Worm (Caenorhabditis elegans) whole organism, mixed stage, embryonic: ENCODE measurements around the gene str-159.

Experiments used
- bed-3 ChIP-seq: fragments of 200-800 bp; sonication (Bioruptor generic); optimal IDR thresholded peaks from 3 replicates; lab custom pipeline; 2018; ENCODE audit warnings: mild to moderate bottlenecking, missing genetic modification characterization, moderate library complexity, missing compliant biosample characterization
- ceh-39 ChIP-seq: fragments of 150-350 bp; optimal IDR thresholded peaks from 2 replicates; lab custom pipeline; 2014; ENCODE audit warnings: missing biosample characterization, missing genetic modification characterization
- ceh-43 ChIP-seq: fragments of 200-800 bp; sonication (Bioruptor generic); optimal IDR thresholded peaks from 2 replicates; lab custom pipeline; 2018; ENCODE audit warnings: mild to moderate bottlenecking, missing genetic modification characterization, moderate library complexity, missing compliant biosample characterization
- ceh-83 ChIP-seq: fragments of 200-800 bp; sonication (Bioruptor generic); optimal IDR thresholded peaks from 2 replicates; lab custom pipeline; 2018; ENCODE audit warnings: mild to moderate bottlenecking, missing genetic modification characterization, missing compliant biosample characterization
- ces-1 ChIP-seq: fragments of 150-350 bp; optimal IDR thresholded peaks from 2 replicates; lab custom pipeline; 2014; ENCODE audit warnings: missing biosample characterization, missing genetic modification reagents, missing genetic modification characterization
- cnd-1 ChIP-seq: fragments of 200-800 bp; sonication (Bioruptor generic); optimal IDR thresholded peaks from 2 replicates; lab custom pipeline; 2018; ENCODE audit warnings: mild to moderate bottlenecking, missing genetic modification characterization, missing compliant biosample characterization
- elt-1 ChIP-seq: sonication (generic microtip); optimal IDR thresholded peaks from 2 replicates; lab custom pipeline; 2017; ENCODE audit warnings: missing genetic modification characterization, mild to moderate bottlenecking, missing compliant biosample characterization, antibody characterized with exemption, moderate library complexity, borderline replicate concordance; ENCODE audit not compliant: insufficient read depth
- elt-3 ChIP-seq: fragments of 150-350 bp; optimal IDR thresholded peaks from 2 replicates; lab custom pipeline; 2014; ENCODE audit warnings: missing biosample characterization, missing genetic modification characterization
- flh-1 ChIP-seq: fragments of 200-800 bp; sonication (Bioruptor generic); optimal IDR thresholded peaks from 2 replicates; lab custom pipeline; 2018; ENCODE audit warnings: mild to moderate bottlenecking, missing genetic modification characterization, moderate library complexity, missing compliant biosample characterization
- ham-2 ChIP-seq: fragments of 200-800 bp; sonication (Bioruptor generic); optimal IDR thresholded peaks from 2 replicates; lab custom pipeline; 2018; ENCODE audit warnings: mild to moderate bottlenecking, missing genetic modification characterization, missing compliant biosample characterization
- hlh-1 ChIP-seq: fragments of 150-350 bp; optimal IDR thresholded peaks from 2 replicates; lab custom pipeline; 2014; ENCODE audit warnings: missing biosample characterization, missing genetic modification reagents, missing genetic modification characterization
- lin-13 ChIP-seq: fragments of 150-350 bp; optimal IDR thresholded peaks from 2 replicates; lab custom pipeline; 2014; ENCODE audit warnings: missing biosample characterization, missing genetic modification characterization
- lin-32 ChIP-seq: fragments of 200-800 bp; sonication (Bioruptor generic); optimal IDR thresholded peaks from 2 replicates; lab custom pipeline; 2018; ENCODE audit warnings: mild to moderate bottlenecking, missing genetic modification characterization, missing compliant biosample characterization
- lsy-2 ChIP-seq: fragments of 150-350 bp; optimal IDR thresholded peaks from 2 replicates; lab custom pipeline; 2014; ENCODE audit warnings: missing biosample characterization, missing genetic modification characterization
- mab-5 ChIP-seq: fragments of 150-350 bp; optimal IDR thresholded peaks from 2 replicates; lab custom pipeline; 2014; ENCODE audit warnings: missing biosample characterization, missing genetic modification characterization
- mep-1 ChIP-seq: fragments of 150-350 bp; optimal IDR thresholded peaks from 2 replicates; lab custom pipeline; 2017; ENCODE audit warnings: missing biosample characterization, missing genetic modification reagents, missing genetic modification characterization, inconsistent platforms
- mls-2 ChIP-seq: sonication (generic microtip); optimal IDR thresholded peaks from 2 replicates; lab custom pipeline; 2016; ENCODE audit warnings: mild to moderate bottlenecking, missing genetic modification characterization, moderate library complexity, missing compliant biosample characterization
- nhr-12 ChIP-seq: fragments of 150-350 bp; optimal IDR thresholded peaks from 2 replicates; lab custom pipeline; 2014; ENCODE audit warnings: missing biosample characterization, missing genetic modification characterization
- nhr-2 ChIP-seq: fragments of 150-350 bp; optimal IDR thresholded peaks from 2 replicates; lab custom pipeline; 2014; ENCODE audit warnings: missing biosample characterization, missing genetic modification characterization
- nhr-237 ChIP-seq: fragments of 150-350 bp; optimal IDR thresholded peaks from 2 replicates; lab custom pipeline; 2014; ENCODE audit warnings: missing biosample characterization, missing genetic modification characterization
- nhr-28 ChIP-seq: fragments of 150-350 bp; optimal IDR thresholded peaks from 2 replicates; lab custom pipeline; 2014; ENCODE audit warnings: missing biosample characterization, missing genetic modification characterization
- nhr-76 ChIP-seq: sonication (generic microtip); optimal IDR thresholded peaks from 2 replicates; lab custom pipeline; 2017; ENCODE audit warnings: missing biosample characterization, missing genetic modification characterization
- pha-4 ChIP-seq: fragments of 150-350 bp; optimal IDR thresholded peaks from 2 replicates; lab custom pipeline; 2018; ENCODE audit warnings: missing biosample characterization, missing genetic modification reagents, missing genetic modification characterization
- sem-2 ChIP-seq: fragments of 200-800 bp; sonication (Bioruptor generic); optimal IDR thresholded peaks from 2 replicates; lab custom pipeline; 2018; ENCODE audit warnings: mild to moderate bottlenecking, missing genetic modification characterization, missing compliant biosample characterization
- snpc-4 ChIP-seq: fragments of 150-350 bp; optimal IDR thresholded peaks from 2 replicates; lab custom pipeline; 2014; ENCODE audit warnings: missing biosample characterization, missing genetic modification characterization
- sptf-1 ChIP-seq: sonication (generic microtip); optimal IDR thresholded peaks from 2 replicates; lab custom pipeline; 2017; ENCODE audit warnings: mild to moderate bottlenecking, missing genetic modification characterization, moderate library complexity, missing compliant biosample characterization
- tbx-8 ChIP-seq: fragments of 200-800 bp; sonication (Bioruptor generic); optimal IDR thresholded peaks from 2 replicates; lab custom pipeline; 2018; ENCODE audit warnings: mild to moderate bottlenecking, missing genetic modification characterization, moderate library complexity, missing compliant biosample characterization
- unc-39 ChIP-seq: fragments of 150-350 bp; optimal IDR thresholded peaks from 2 replicates; lab custom pipeline; 2014; ENCODE audit warnings: missing biosample characterization, missing genetic modification characterization
- unc-62 ChIP-seq: fragments of 150-350 bp; optimal IDR thresholded peaks from 2 replicates; lab custom pipeline; 2014; ENCODE audit warnings: missing biosample characterization, missing genetic modification reagents, missing genetic modification characterization
- zip-8 ChIP-seq: fragments of 150-350 bp; optimal IDR thresholded peaks from 2 replicates; lab custom pipeline; 2014; ENCODE audit warnings: missing biosample characterization, missing genetic modification characterization
- ztf-11 ChIP-seq: fragments of 150-350 bp; optimal IDR thresholded peaks from 2 replicates; lab custom pipeline; 2014; ENCODE audit warnings: missing biosample characterization, missing genetic modification characterization

str-159 gene

DNA sequence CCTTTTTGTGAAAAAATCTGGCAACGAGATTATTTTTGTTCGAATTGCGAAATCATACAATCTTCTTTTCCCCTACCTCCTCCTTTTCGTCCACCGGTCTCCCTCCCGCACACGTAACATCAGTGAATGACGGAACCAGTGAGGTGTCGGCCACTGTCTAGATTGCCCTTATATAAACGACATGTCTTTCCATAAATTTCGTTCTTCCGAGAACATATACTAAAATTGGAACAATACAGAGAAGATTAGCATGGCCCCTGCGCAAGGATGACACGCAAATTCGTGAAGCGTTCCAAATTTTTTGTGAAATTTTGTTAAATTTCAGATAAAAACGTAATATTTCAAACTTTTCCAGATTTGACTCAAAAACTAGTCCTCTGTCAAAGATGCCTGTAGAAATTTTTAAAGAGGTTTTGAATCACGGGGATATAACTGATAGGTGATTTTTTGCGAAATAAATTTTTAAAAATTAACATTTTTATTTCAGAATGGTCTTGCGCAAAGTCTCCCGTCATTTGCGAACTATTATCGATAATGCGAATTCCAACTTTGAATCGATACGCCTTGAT is 21.7 kb downstream of the str-159 start:
- no peak for TF ChIP-seq nhr-76 (tag; lab: Kevin White, UChicago)
- no peak for TF ChIP-seq nhr-12 (tag; lab: Kevin White, UChicago)
- TF ChIP-seq ces-1 (GFP tag; lab: Kevin White, UChicago): no peak
- no peak for TF ChIP-seq bed-3 (GFP tag; lab: Kevin White, UChicago)
- no peak for TF ChIP-seq mab-5 (tag; lab: Kevin White, UChicago)
- TF ChIP-seq snpc-4 (tag; lab: Kevin White, UChicago): no peak
- TF ChIP-seq flh-1 (GFP tag; lab: Kevin White, UChicago): no peak
- no peak for TF ChIP-seq lin-32 (GFP tag; lab: Kevin White, UChicago)
- TF ChIP-seq ceh-43 (GFP tag; lab: Kevin White, UChicago): no peak
- no peak for TF ChIP-seq zip-8 (tag; lab: Kevin White, UChicago)
- TF ChIP-seq unc-39 (tag; lab: Kevin White, UChicago): no peak
- no peak for TF ChIP-seq nhr-237 (tag; lab: Kevin White, UChicago)
- TF ChIP-seq ceh-39: no peak
- no peak for TF ChIP-seq mls-2 (tag; lab: Kevin White, UChicago)
- TF ChIP-seq elt-3 (tag; lab: Kevin White, UChicago): no peak
- no peak for TF ChIP-seq ztf-11 (tag; lab: Kevin White, UChicago)
- TF ChIP-seq pha-4 (tag; lab: Kevin White, UChicago): no peak

DNA sequence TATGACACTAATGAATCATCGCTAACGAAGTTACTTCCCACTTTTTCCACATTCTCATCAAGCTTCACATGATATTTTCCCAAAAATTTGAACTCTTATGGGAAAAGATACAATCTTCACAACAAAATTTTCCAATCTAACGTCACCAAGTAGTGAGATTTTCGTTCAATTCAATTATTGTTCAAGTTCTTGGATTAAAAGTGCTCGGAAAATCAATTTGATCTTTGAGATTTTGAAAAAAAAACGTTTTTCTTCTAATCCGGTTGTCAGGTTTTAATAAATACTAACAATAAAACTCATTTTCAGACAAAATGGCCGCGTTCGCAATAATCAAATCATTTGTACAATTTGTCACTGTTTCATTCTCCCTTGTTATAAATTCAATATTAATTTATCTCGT is 25.0 kb downstream of the str-159 start, which contains the start of gene str-153:
Gene str-153, plus strand, starts transcription at position 301 of the 400 bp plus-strand sequence.
- TF ChIP-seq hlh-1 (tag; lab: Kevin White, UChicago) (no peak), ham-2 (GFP tag; lab: Kevin White, UChicago) (no peak), ztf-11 (tag; lab: Kevin White, UChicago) (no peak), nhr-2 (tag; lab: Kevin White, UChicago) (no peak), mab-5 (tag; lab: Kevin White, UChicago) (no peak), lin-13 (tag; lab: Kevin White, UChicago) (no peak), cnd-1 (no peak), mep-1 (tag; lab: Kevin White, UChicago) (no peak), mls-2 (tag; lab: Kevin White, UChicago) (no peak)

DNA sequence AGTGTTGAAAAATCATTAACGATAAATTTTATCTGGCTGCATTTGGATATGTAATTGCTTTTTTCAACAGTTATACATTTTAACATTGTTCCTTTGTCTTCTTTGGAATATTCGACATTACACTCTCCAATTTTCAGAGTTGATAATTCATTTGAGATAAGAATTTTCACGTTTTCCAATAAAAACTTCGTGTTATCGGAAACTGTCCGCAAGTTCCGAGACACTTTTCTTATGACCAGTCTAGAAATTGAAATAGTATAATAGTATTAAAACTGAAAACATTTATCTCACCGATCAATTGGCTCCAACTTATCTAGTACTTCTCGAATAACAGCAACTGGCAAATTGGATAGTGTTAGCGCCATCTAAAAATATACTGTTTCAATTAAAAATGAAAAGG is 28.5 kb downstream of the str-159 start, which contains the start of gene fbxa-86:
Gene fbxa-86, minus strand, starts transcription at position 367 of the 400 bp plus-strand sequence.
- TF ChIP-seq nhr-12 (tag; lab: Kevin White, UChicago) (no peak), mep-1 (tag; lab: Kevin White, UChicago) (no peak), nhr-28 (tag; lab: Kevin White, UChicago) (no peak), sem-2 (GFP tag; lab: Kevin White, UChicago) (no peak), ceh-43 (GFP tag; lab: Kevin White, UChicago) (no peak), elt-3 (tag; lab: Kevin White, UChicago) (no peak), ham-2 (GFP tag; lab: Kevin White, UChicago) (no peak), ces-1 (GFP tag; lab: Kevin White, UChicago) (no peak), bed-3 (GFP tag; lab: Kevin White, UChicago) (no peak)
- TF ChIP-seq, all 35 proteins: peak for 0

DNA sequence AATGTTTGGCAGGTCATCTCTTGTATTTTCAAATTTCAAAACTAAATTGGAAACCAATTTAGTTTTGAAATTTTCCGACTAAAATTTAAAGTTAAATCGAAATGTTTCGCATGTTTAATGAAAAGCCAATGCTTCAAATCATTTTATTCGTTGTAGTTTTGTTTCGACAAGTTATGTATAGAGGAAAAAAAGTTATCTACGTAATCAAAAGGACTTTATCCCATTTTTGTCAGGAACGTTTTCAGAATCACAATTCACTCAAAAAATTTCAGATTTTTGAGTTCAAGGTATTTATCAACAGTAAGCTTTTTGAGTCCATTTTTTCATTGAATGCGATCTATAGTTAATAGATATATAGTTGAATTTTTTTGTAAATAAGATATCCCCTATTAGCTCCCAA is 29.5 kb downstream of the str-159 start, which contains the start of gene str-168:
Gene str-168, plus strand, starts transcription at position 301 of the 400 bp plus-strand sequence.
- TF ChIP-seq unc-39 (tag; lab: Kevin White, UChicago) (no peak), ces-1 (GFP tag; lab: Kevin White, UChicago) (no peak), unc-62 (no peak), mab-5 (tag; lab: Kevin White, UChicago) (no peak), ceh-83 (GFP tag; lab: Kevin White, UChicago) (no peak), elt-1 (tag; lab: Kevin White, UChicago) (no peak), nhr-76 (tag; lab: Kevin White, UChicago) (no peak), bed-3 (GFP tag; lab: Kevin White, UChicago) (no peak), tbx-8 (GFP tag; lab: Kevin White, UChicago) (no peak), ztf-11 (tag; lab: Kevin White, UChicago) (no peak), lsy-2 (no peak), zip-8 (tag; lab: Kevin White, UChicago) (no peak), cnd-1 (no peak), sptf-1 (tag; lab: Kevin White, UChicago) (no peak), elt-3 (tag; lab: Kevin White, UChicago) (no peak), ceh-43 (GFP tag; lab: Kevin White, UChicago) (no peak)
